Worm (Caenorhabditis elegans) whole organism, L4/young adult: ENCODE data around the gene xbx-6.

ENCODE experiments used
- W03F9.2 ChIP-seq: fragments of 150-350 bp; optimal IDR thresholded peaks from 2 replicates; lab custom pipeline; 2014; ENCODE audit warnings: missing biosample characterization, missing genetic modification characterization
- dao-5 ChIP-seq: sonication (generic microtip); optimal IDR thresholded peaks from 2 replicates; lab custom pipeline; 2016; ENCODE audit warnings: missing genotype, missing genetic modification characterization, moderate library complexity, missing compliant biosample characterization
- him-1 ChIP-seq: sonication (generic microtip); optimal IDR thresholded peaks from 2 replicates; lab custom pipeline; 2016; ENCODE audit warnings: missing genotype, missing genetic modification reagents, missing genetic modification characterization, missing compliant biosample characterization

xbx-6 gene

ce11 chrV:9690728-9691127 lies 12.1 kb upstream of the xbx-6 start:
- TF ChIP-seq W03F9.2 (tag; lab: Kevin White, UChicago): peak; percentile 84
- TF ChIP-seq dao-5: no peak

ce11 chrV:9692109-9692581 lies 10.7 kb upstream of the xbx-6 start, which contains the start of gene ztf-9:
TSS of gene ztf-9 (minus strand) at chrV:9692159.
- peak; percentile 4 for TF ChIP-seq him-1
- no peak for TF ChIP-seq W03F9.2 (tag; lab: Kevin White, UChicago)
- no peak for TF ChIP-seq dao-5

- TF ChIP-seq him-1: no peak
- TF ChIP-seq dao-5: no peak
- no peak for TF ChIP-seq W03F9.2 (tag; lab: Kevin White, UChicago)
Measured at ce11 chrV:9692649-9693112, 10.2 kb upstream of the xbx-6 start, which contains the start of gene ZK287.7. TSS of gene ZK287.7 (plus strand) at chrV:9693062.

- TF ChIP-seq him-1: no peak
- TF ChIP-seq dao-5: no peak
- no peak for TF ChIP-seq W03F9.2 (tag; lab: Kevin White, UChicago)
Measured at ce11 chrV:9696715-9697114, 6.1 kb upstream of the xbx-6 start, which contains the start of gene her-1. TSS of gene her-1 (plus strand) at chrV:9697015.

- TF ChIP-seq dao-5: no peak
- no peak for TF ChIP-seq him-1
- no peak for TF ChIP-seq W03F9.2 (tag; lab: Kevin White, UChicago)
Measured at ce11 chrV:9699216-9699615, 3.6 kb upstream of the xbx-6 start.

ce11 chrV:9701861-9702260 lies 994 bp upstream of the xbx-6 start:
- no peak for TF ChIP-seq him-1
- TF ChIP-seq dao-5: no peak
- no peak for TF ChIP-seq W03F9.2 (tag; lab: Kevin White, UChicago)

ce11 chrV:9703549-9703948 lies 694 bp downstream of the xbx-6 start:
- no peak for TF ChIP-seq him-1
- TF ChIP-seq dao-5: no peak
- TF ChIP-seq W03F9.2 (tag; lab: Kevin White, UChicago): no peak

ce11 chrV:9704399-9704798 lies 1.5 kb downstream of the xbx-6 start:
- TF ChIP-seq W03F9.2 (tag; lab: Kevin White, UChicago) (no peak), him-1 (no peak), dao-5 (no peak)

ce11 chrV:9706592-9706991 lies 3.7 kb downstream of the xbx-6 start:
- TF ChIP-seq W03F9.2 (tag; lab: Kevin White, UChicago) (no peak), dao-5 (no peak), him-1 (no peak)

- TF ChIP-seq him-1: no peak
- no peak for TF ChIP-seq dao-5
- TF ChIP-seq W03F9.2 (tag; lab: Kevin White, UChicago): no peak
Measured at ce11 chrV:9709747-9710146, 6.9 kb downstream of the xbx-6 start, which contains the start of gene tag-120. TSS of gene tag-120 (minus strand) at chrV:9709814.

ce11 chrV:9711174-9711573 lies 8.3 kb downstream of the xbx-6 start:
- TF ChIP-seq W03F9.2 (tag; lab: Kevin White, UChicago): no peak
- no peak for TF ChIP-seq him-1
- no peak for TF ChIP-seq dao-5

ce11 chrV:9712418-9713173 lies 9.7 kb downstream of the xbx-6 start:
- TF ChIP-seq W03F9.2 (tag; lab: Kevin White, UChicago) (no peak), him-1 (no peak), dao-5 (no peak)

- TF ChIP-seq dao-5 (no peak), W03F9.2 (tag; lab: Kevin White, UChicago) (no peak), him-1 (no peak)
Measured at ce11 chrV:9713532-9713931, 10.7 kb downstream of the xbx-6 start, which contains the start of gene F40F9.10. TSS of gene F40F9.10 (minus strand) at chrV:9713632.

ce11 chrV:9714909-9715308 lies 12.1 kb downstream of the xbx-6 start, which contains the start of gene F40F9.3:
TSS of gene F40F9.3 (plus strand) at chrV:9715209.
- TF ChIP-seq him-1: no peak
- TF ChIP-seq dao-5: no peak
- no peak for TF ChIP-seq W03F9.2 (tag; lab: Kevin White, UChicago)

- TF ChIP-seq him-1: no peak
- TF ChIP-seq dao-5: no peak
- TF ChIP-seq W03F9.2 (tag; lab: Kevin White, UChicago): no peak
Measured at ce11 chrV:9716397-9716796, 13.5 kb downstream of the xbx-6 start, which contains the start of gene str-188. TSS of gene str-188 (plus strand) at chrV:9716697.
